Worm (Caenorhabditis elegans): ENCODE measurements around the gene sas-5.

- TF ChIP-seq unc-62 (GFP tag; optimal IDR thresholded peaks at IDR 0.05) (no peak), B0261.1 (tag; optimal IDR thresholded peaks at IDR 0.05) (no peak)
Observed at ce11 chrV:11580826-11581225, 29.7 kb upstream of the sas-5 start, which contains the start of gene srx-90.
